Worm (Caenorhabditis elegans) whole organism, L1 larva: ENCODE results near the gene T25F10.3.

Experiments used
- C04F5.9 ChIP-seq: sonication (generic microtip); optimal IDR thresholded peaks from 2 replicates; lab custom pipeline; 2016; ENCODE audit warnings: missing genetic modification characterization, missing compliant biosample characterization
- C16A3.4 ChIP-seq: fragments of 150-350 bp; optimal IDR thresholded peaks from 2 replicates; lab custom pipeline; 2014; ENCODE audit warnings: missing biosample characterization, missing genetic modification characterization
- C34B4.2 ChIP-seq: sonication (generic microtip); optimal IDR thresholded peaks from 2 replicates; lab custom pipeline; 2017; ENCODE audit warnings: mild to moderate bottlenecking, missing genetic modification characterization, missing compliant biosample characterization
- F16B12.6 ChIP-seq: fragments of 150-350 bp; optimal IDR thresholded peaks from 2 replicates; lab custom pipeline; 2014; ENCODE audit warnings: missing biosample characterization, missing genetic modification characterization
- Y116A8C.19 ChIP-seq: sonication (generic microtip); optimal IDR thresholded peaks from 2 replicates; lab custom pipeline; 2016; ENCODE audit warnings: missing compliant biosample characterization, missing genetic modification characterization, borderline replicate concordance
- aly-2 ChIP-seq: fragments of 150-350 bp; optimal IDR thresholded peaks from 2 replicates; lab custom pipeline; 2014; ENCODE audit warnings: missing biosample characterization, missing genetic modification characterization
- ceh-8 ChIP-seq: fragments of 200-800 bp; sonication (Bioruptor generic); optimal IDR thresholded peaks from 2 replicates; lab custom pipeline; 2018; ENCODE audit warnings: mild to moderate bottlenecking, missing genetic modification characterization, moderate library complexity, missing compliant biosample characterization
- ceh-82 ChIP-seq, 3 experiments: fragments of 150-350 bp in 1 of 3; sonication (generic microtip) in 2 of 3; optimal IDR thresholded peaks; 2 replicates each; lab custom pipeline; 2014 to 2017; ENCODE audit warnings: missing biosample characterization in 3 of 3, missing genetic modification characterization in 3 of 3
- ceh-90 ChIP-seq: sonication (generic microtip); optimal IDR thresholded peaks from 2 replicates; lab custom pipeline; 2016; ENCODE audit warnings: missing genetic modification characterization, missing compliant biosample characterization
- dpl-1 ChIP-seq, 3 experiments: fragments of 150-350 bp in 2 of 3; sonication (generic microtip) in 1 of 3; optimal IDR thresholded peaks; 2 replicates each; lab custom pipeline; 2014 to 2017; ENCODE audit warnings: missing biosample characterization in 3 of 3, missing genetic modification characterization in 3 of 3, missing genetic modification reagents in 3 of 3
- dsc-1 ChIP-seq: sonication (generic microtip); optimal IDR thresholded peaks from 2 replicates; lab custom pipeline; 2016; ENCODE audit warnings: mild to moderate bottlenecking, missing genetic modification characterization, missing compliant biosample characterization
- efl-3 ChIP-seq: fragments of 200-800 bp; sonication (Bioruptor generic); optimal IDR thresholded peaks from 2 replicates; lab custom pipeline; 2018; ENCODE audit warnings: mild to moderate bottlenecking, missing genetic modification characterization, missing compliant biosample characterization
- egl-13 ChIP-seq: sonication (generic microtip); optimal IDR thresholded peaks from 2 replicates; lab custom pipeline; 2016; ENCODE audit warnings: missing genotype, missing genetic modification reagents, missing genetic modification characterization, missing compliant biosample characterization
- egl-27 ChIP-seq, 2 experiments: fragments of 150-350 bp in 1 of 2; sonication (generic microtip); optimal IDR thresholded peaks; 3 replicates each; lab custom pipeline; 2017 to 2018; ENCODE audit warnings: missing biosample characterization in 2 of 2, missing genetic modification characterization in 2 of 2, missing genetic modification reagents in 2 of 2
- elt-2 ChIP-seq: sonication (generic microtip); optimal IDR thresholded peaks from 2 replicates; lab custom pipeline; 2016; ENCODE audit warnings: missing genetic modification characterization, mild to moderate bottlenecking, inconsistent platforms, missing compliant biosample characterization, missing genetic modification reagents
- ets-5 ChIP-seq: fragments of 200-800 bp; sonication (Bioruptor generic); IDR thresholded peaks from 2 replicates; pipeline ENCODE4 v1.3.6; 2022; ENCODE audit warnings: missing genetic modification characterization, missing compliant biosample characterization
- fkh-10 ChIP-seq: sonication (generic microtip); optimal IDR thresholded peaks from 2 replicates; lab custom pipeline; 2017; ENCODE audit warnings: missing biosample characterization, missing genetic modification reagents, missing genetic modification characterization
- fos-1 ChIP-seq: fragments of 150-350 bp; optimal IDR thresholded peaks from 2 replicates; lab custom pipeline; 2014; ENCODE audit warnings: missing biosample characterization, missing genetic modification characterization
- hlh-17 ChIP-seq: fragments of 200-800 bp; sonication (Bioruptor generic); optimal IDR thresholded peaks from 2 replicates; lab custom pipeline; 2018; ENCODE audit warnings: missing genetic modification characterization, mild to moderate bottlenecking, missing compliant biosample characterization, moderate library complexity, borderline replicate concordance
- isw-1 ChIP-seq: fragments of 200-800 bp; sonication (Bioruptor generic); IDR thresholded peaks from 2 replicates; pipeline ENCODE4 v1.3.6; 2022; ENCODE audit warnings: missing genetic modification characterization, missing compliant biosample characterization
- jun-1 ChIP-seq: fragments of 150-350 bp; optimal IDR thresholded peaks from 2 replicates; lab custom pipeline; 2014; ENCODE audit warnings: missing biosample characterization, missing genetic modification reagents, missing genetic modification characterization
- lin-14 ChIP-seq: fragments of 200-800 bp; sonication (Bioruptor generic); optimal IDR thresholded peaks from 2 replicates; lab custom pipeline; 2018; ENCODE audit warnings: mild to moderate bottlenecking, missing genetic modification characterization, moderate library complexity, missing compliant biosample characterization
- lin-15B ChIP-seq: fragments of 150-350 bp; sonication (generic microtip); optimal IDR thresholded peaks from 3 replicates; lab custom pipeline; 2014; ENCODE audit warnings: missing biosample characterization, missing genetic modification characterization
- lin-35 ChIP-seq, 2 experiments: fragments of 150-350 bp; optimal IDR thresholded peaks; 2 replicates each; lab custom pipeline; 2014; ENCODE audit warnings: missing biosample characterization in 2 of 2, missing genetic modification characterization in 2 of 2, missing genetic modification reagents in 2 of 2
- lin-39 ChIP-seq: fragments of 150-350 bp; optimal IDR thresholded peaks from 2 replicates; lab custom pipeline; 2014; ENCODE audit warnings: missing biosample characterization, missing genetic modification reagents, missing genetic modification characterization
- lsy-2 ChIP-seq, 2 experiments: fragments of 150-350 bp; optimal IDR thresholded peaks; 2 replicates each; lab custom pipeline; 2014; ENCODE audit warnings: missing biosample characterization in 2 of 2, missing genetic modification characterization in 2 of 2
- mab-9 ChIP-seq: fragments of 200-800 bp; sonication (Bioruptor generic); IDR thresholded peaks from 2 replicates; pipeline ENCODE4 v1.3.6; 2022; ENCODE audit warnings: missing genetic modification reagents, missing genetic modification characterization, missing compliant biosample characterization
- mdl-1 ChIP-seq, 2 experiments: fragments of 150-350 bp; optimal IDR thresholded peaks; 2 replicates each; lab custom pipeline; 2014 to 2017; ENCODE audit warnings: missing biosample characterization in 2 of 2, missing genetic modification characterization in 2 of 2, inconsistent platforms in 1 of 2
- mef-2 ChIP-seq: fragments of 150-350 bp; optimal IDR thresholded peaks from 2 replicates; lab custom pipeline; 2014; ENCODE audit warnings: missing biosample characterization, missing genetic modification characterization
- nhr-11 ChIP-seq: fragments of 150-350 bp; optimal IDR thresholded peaks from 2 replicates; lab custom pipeline; 2014; ENCODE audit warnings: missing biosample characterization, missing genetic modification characterization
- nhr-12 ChIP-seq: sonication (generic microtip); optimal IDR thresholded peaks from 2 replicates; lab custom pipeline; 2017; ENCODE audit warnings: missing biosample characterization, missing genetic modification characterization
- nhr-19 ChIP-seq: fragments of 200-800 bp; sonication (Bioruptor generic); conservative IDR thresholded peaks from 2 replicates; pipeline ENCODE4 v1.3.6; 2022; ENCODE audit warnings: missing genetic modification characterization, missing compliant biosample characterization
- nhr-28 ChIP-seq: fragments of 150-350 bp; optimal IDR thresholded peaks from 2 replicates; lab custom pipeline; 2014; ENCODE audit warnings: missing biosample characterization, missing genetic modification characterization
- nhr-47 ChIP-seq: sonication (generic microtip); optimal IDR thresholded peaks from 2 replicates; lab custom pipeline; 2016; ENCODE audit warnings: mild to moderate bottlenecking, missing genetic modification characterization, moderate library complexity, missing compliant biosample characterization
- nhr-71 ChIP-seq: sonication (generic microtip); optimal IDR thresholded peaks from 2 replicates; lab custom pipeline; 2016; ENCODE audit warnings: mild to moderate bottlenecking, missing genetic modification characterization, moderate library complexity, missing compliant biosample characterization
- nhr-76 ChIP-seq: sonication (generic microtip); optimal IDR thresholded peaks from 2 replicates; lab custom pipeline; 2017; ENCODE audit warnings: missing biosample characterization, missing genetic modification characterization
- nhr-85 ChIP-seq: sonication (generic microtip); peaks from one replicate; lab custom pipeline; 2016; ENCODE audit warnings: missing genetic modification characterization, inconsistent platforms, missing compliant biosample characterization
- pag-3 ChIP-seq: sonication (generic microtip); optimal IDR thresholded peaks from 2 replicates; lab custom pipeline; 2017; ENCODE audit warnings: missing genetic modification characterization, mild to moderate bottlenecking, missing compliant biosample characterization, antibody characterized with exemption, borderline replicate concordance; ENCODE audit not compliant: insufficient read depth
- pqm-1 ChIP-seq: sonication (generic microtip); optimal IDR thresholded peaks from 3 replicates; lab custom pipeline; 2017; ENCODE audit warnings: missing biosample characterization, missing genetic modification characterization
- snpc-4 ChIP-seq: fragments of 150-350 bp; optimal IDR thresholded peaks from 2 replicates; lab custom pipeline; 2014; ENCODE audit warnings: missing biosample characterization, missing genetic modification characterization
- sox-4 ChIP-seq: sonication (generic microtip); optimal IDR thresholded peaks from 2 replicates; lab custom pipeline; 2016; ENCODE audit warnings: missing genetic modification characterization, missing compliant biosample characterization
- swsn-7 ChIP-seq: sonication (generic microtip); optimal IDR thresholded peaks from 2 replicates; lab custom pipeline; 2016; ENCODE audit warnings: missing genetic modification characterization, missing compliant biosample characterization
- unc-130 ChIP-seq: fragments of 150-350 bp; optimal IDR thresholded peaks from 2 replicates; lab custom pipeline; 2017; ENCODE audit warnings: missing biosample characterization, missing genetic modification characterization, inconsistent platforms
- unc-30 ChIP-seq: sonication (generic microtip); optimal IDR thresholded peaks from 2 replicates; lab custom pipeline; 2017; ENCODE audit warnings: missing biosample characterization, missing genetic modification characterization
- vab-15 ChIP-seq: sonication (generic microtip); optimal IDR thresholded peaks from 2 replicates; lab custom pipeline; 2017; ENCODE audit warnings: missing genotype, mild to moderate bottlenecking, missing genetic modification characterization, missing compliant biosample characterization
- xbp-1 ChIP-seq: sonication (generic microtip); optimal IDR thresholded peaks from 2 replicates; lab custom pipeline; 2016; ENCODE audit warnings: missing genetic modification characterization, missing compliant biosample characterization
- zag-1 ChIP-seq: fragments of 150-350 bp; optimal IDR thresholded peaks from 2 replicates; lab custom pipeline; 2014; ENCODE audit warnings: missing biosample characterization, missing genetic modification characterization
- zip-4 ChIP-seq: fragments of 200-800 bp; sonication (Bioruptor generic); optimal IDR thresholded peaks from 2 replicates; lab custom pipeline; 2018; ENCODE audit warnings: mild to moderate bottlenecking, missing genetic modification characterization, moderate library complexity, missing compliant biosample characterization
- ztf-11 ChIP-seq, 2 experiments: sonication (generic microtip); optimal IDR thresholded peaks; 2 replicates each; lab custom pipeline; 2016 to 2017; ENCODE audit warnings: missing genetic modification characterization in 2 of 2, missing biosample characterization in 1 of 2, missing compliant biosample characterization in 1 of 2
- ztf-4 ChIP-seq: fragments of 150-350 bp; optimal IDR thresholded peaks from 2 replicates; lab custom pipeline; 2014; ENCODE audit warnings: missing biosample characterization, missing genetic modification characterization

The T25F10.3 gene

ce11 chrV:6796264-6796663, 51.4 kb downstream of the T25F10.3 start (continued):
- TF ChIP-seq lin-39 (tag; lab: Kevin White, UChicago) (no peak), isw-1 (GFP tag; lab: Robert Waterston, UW) (no peak), pag-3 (tag; lab: Kevin White, UChicago) (no peak), efl-3 (GFP tag; lab: Kevin White, UChicago) (no peak), unc-30 (no peak), nhr-85 (tag; lab: Kevin White, UChicago) (peak; percentile 84), dsc-1 (tag; lab: Kevin White, UChicago) (no peak)

ce11 chrV:6796894-6797293, 52.0 kb downstream of the T25F10.3 start:
- TF ChIP-seq zip-4 (GFP tag; lab: Kevin White, UChicago), result no peak
- TF ChIP-seq Y116A8C.19, result no peak
- TF ChIP-seq mef-2, result no peak
- no peak for TF ChIP-seq unc-130 (tag; lab: Kevin White, UChicago)
- TF ChIP-seq ceh-8 (GFP tag; lab: Kevin White, UChicago), result no peak
- TF ChIP-seq mab-9 (GFP tag; lab: Robert Waterston, UW), result no peak
- TF ChIP-seq snpc-4 (tag; lab: Kevin White, UChicago), result peak; percentile 10
- no peak for TF ChIP-seq jun-1 (tag; lab: Kevin White, UChicago)
- TF ChIP-seq vab-15, result no peak
- TF ChIP-seq pqm-1 (tag; lab: Kevin White, UChicago), result no peak
- no peak for TF ChIP-seq nhr-11 (tag; lab: Kevin White, UChicago)
- TF ChIP-seq isw-1 (GFP tag; lab: Robert Waterston, UW), result no peak
- TF ChIP-seq unc-30, result no peak
- TF ChIP-seq aly-2, result no peak
- TF ChIP-seq sox-4 (tag; lab: Kevin White, UChicago), result no peak
- TF ChIP-seq ets-5 (GFP tag; lab: Robert Waterston, UW), result no peak
- no peak for TF ChIP-seq lin-15B
- TF ChIP-seq xbp-1, result peak; percentile 6
- TF ChIP-seq fos-1 (tag; lab: Kevin White, UChicago), result no peak
- no peak for TF ChIP-seq egl-27 (tag; optimal IDR thresholded peaks at IDR 0.05; lab: Kevin White, UChicago)
- no peak for TF ChIP-seq ceh-90 (tag; lab: Kevin White, UChicago)
- TF ChIP-seq dpl-1 (GFP tag; optimal IDR thresholded peaks at IDR 0.05; lab: Kevin White, UChicago), result peak in 1 of 3 experiments; percentile 4
- TF ChIP-seq nhr-71 (tag; lab: Kevin White, UChicago), result peak; percentile 20
- TF ChIP-seq ztf-4, result no peak
- TF ChIP-seq nhr-12 (tag; lab: Kevin White, UChicago), result no peak
- peak in 1 of 2 experiments; percentile 18 for TF ChIP-seq mdl-1 (tag; optimal IDR thresholded peaks at IDR 0.05; lab: Kevin White, UChicago)
- TF ChIP-seq ceh-82 (tag; optimal IDR thresholded peaks at IDR 0.05; lab: Kevin White, UChicago), result peak in 2 of 3 experiments; percentile 3 to 33
- TF ChIP-seq C34B4.2 (tag; lab: Kevin White, UChicago), result no peak
- peak; percentile 91 for TF ChIP-seq lin-14
- no peak for TF ChIP-seq zag-1 (tag; lab: Kevin White, UChicago)
- TF ChIP-seq egl-13 (tag; lab: Kevin White, UChicago), result no peak
- peak; percentile 6 for TF ChIP-seq nhr-47 (tag; lab: Kevin White, UChicago)
- no peak for TF ChIP-seq pag-3 (tag; lab: Kevin White, UChicago)
- no peak for TF ChIP-seq C16A3.4 (tag; lab: Kevin White, UChicago)
- no peak for TF ChIP-seq F16B12.6 (tag; lab: Kevin White, UChicago)
- no peak for TF ChIP-seq nhr-28 (tag; lab: Kevin White, UChicago)
- TF ChIP-seq ztf-11 (tag; optimal IDR thresholded peaks at IDR 0.05; lab: Kevin White, UChicago), result no peak
- peak; percentile 8 for TF ChIP-seq swsn-7
- TF ChIP-seq nhr-76, result no peak
- no peak for TF ChIP-seq fkh-10 (GFP tag; lab: Kevin White, UChicago)
- no peak for TF ChIP-seq elt-2 (tag; lab: Kevin White, UChicago)
- no peak for TF ChIP-seq hlh-17 (GFP tag; lab: Kevin White, UChicago)
- TF ChIP-seq lin-35 (GFP tag; optimal IDR thresholded peaks at IDR 0.05; lab: Kevin White, UChicago), result peak in 1 of 2 experiments; percentile 12
- TF ChIP-seq C04F5.9 (tag; lab: Kevin White, UChicago), result no peak
- TF ChIP-seq lsy-2 (tag; optimal IDR thresholded peaks at IDR 0.05; lab: Kevin White, UChicago), result peak; percentile 3 to 13
- no peak for TF ChIP-seq lin-39 (tag; lab: Kevin White, UChicago)
- no peak for TF ChIP-seq nhr-19 (GFP tag; lab: Robert Waterston, UW)
